Fruit fly (Drosophila melanogaster) whole organism, embryonic: ENCODE measurements around the gene CalpB.

ENCODE experiments used
- Abd-B ChIP-seq: fragments of 200-800 bp; sonication (Bioruptor generic); optimal IDR thresholded peaks from 2 replicates; lab custom pipeline; 2018; ENCODE audit warnings: missing biosample characterization, mild to moderate bottlenecking, missing genetic modification characterization, moderate library complexity
- Aef1 ChIP-seq: fragments of 200-800 bp; sonication (Bioruptor generic); IDR thresholded peaks from 3 replicates; pipeline ENCODE4 v1.3.6; 2022; ENCODE audit warnings: missing biosample characterization, missing genetic modification characterization
- B-H1 ChIP-seq: fragments of 200-800 bp; sonication (Bioruptor generic); IDR thresholded peaks from 3 replicates; pipeline ENCODE4 v1.3.6; 2022; ENCODE audit warnings: missing biosample characterization, missing genetic modification characterization
- B-H2 ChIP-seq: fragments of 200-800 bp; sonication (Bioruptor generic); optimal IDR thresholded peaks from 2 replicates; lab custom pipeline; 2018; ENCODE audit warnings: missing biosample characterization, mild to moderate bottlenecking, missing genetic modification characterization
- Bgb ChIP-seq: fragments of 200-800 bp; sonication (Bioruptor generic); IDR thresholded peaks from 2 replicates; pipeline ENCODE4 v1.3.6; 2022; ENCODE audit warnings: missing biosample characterization, missing genetic modification characterization; ENCODE audit not compliant: partially characterized antibody
- CG10209 ChIP-seq: fragments of 200-800 bp; sonication (Bioruptor generic); optimal IDR thresholded peaks from 3 replicates; lab custom pipeline; 2017; ENCODE audit warnings: missing biosample characterization, mild to moderate bottlenecking, missing genetic modification characterization, missing genetic modification reagents
- CG10267 ChIP-seq: fragments of 200-800 bp; sonication (Bioruptor generic); optimal IDR thresholded peaks from 2 replicates; lab custom pipeline; 2018; ENCODE audit warnings: missing biosample characterization, mild to moderate bottlenecking, missing genetic modification characterization, moderate library complexity
- CG10543 ChIP-seq: fragments of 200-800 bp; sonication (Bioruptor generic); optimal IDR thresholded peaks from 3 replicates; lab custom pipeline; 2017; ENCODE audit warnings: missing biosample characterization, mild to moderate bottlenecking, missing genetic modification characterization, moderate library complexity
- CG12104 ChIP-seq: fragments of 200-800 bp; sonication (Bioruptor generic); optimal IDR thresholded peaks from 3 replicates; lab custom pipeline; 2016; ENCODE audit warnings: missing biosample characterization, missing genetic modification characterization
- CG12155 ChIP-seq: fragments of 200-800 bp; sonication (Bioruptor generic); optimal IDR thresholded peaks from 3 replicates; lab custom pipeline; 2016; ENCODE audit warnings: missing biosample characterization, missing genetic modification characterization
- CG12659 ChIP-seq: fragments of 200-800 bp; sonication (Bioruptor generic); optimal IDR thresholded peaks from 3 replicates; lab custom pipeline; 2017; ENCODE audit warnings: mild to moderate bottlenecking, missing biosample characterization, missing genetic modification reagents, missing genetic modification characterization
- CG15269 ChIP-seq: fragments of 200-800 bp; sonication (Bioruptor generic); optimal IDR thresholded peaks from 2 replicates; lab custom pipeline; 2018; ENCODE audit warnings: missing biosample characterization, mild to moderate bottlenecking, missing genetic modification characterization, moderate library complexity
- CG15601 ChIP-seq: fragments of 200-800 bp; sonication (Bioruptor generic); optimal IDR thresholded peaks from 3 replicates; lab custom pipeline; 2019; ENCODE audit warnings: missing biosample characterization, mild to moderate bottlenecking, missing genetic modification characterization, moderate library complexity
- CG18262 ChIP-seq: fragments of 200-800 bp; optimal IDR thresholded peaks from 3 replicates; lab custom pipeline; 2019; ENCODE audit warnings: missing biosample characterization, mild to moderate bottlenecking, missing genetic modification characterization, moderate library complexity
- CG2199 ChIP-seq: fragments of 200-800 bp; sonication (Bioruptor generic); IDR thresholded peaks from 3 replicates; pipeline ENCODE4 v1.3.6; 2022; ENCODE audit warnings: missing biosample characterization, missing genetic modification characterization
- CG2202 ChIP-seq: fragments of 200-800 bp; sonication (Bioruptor generic); optimal IDR thresholded peaks from 2 replicates; lab custom pipeline; 2018; ENCODE audit warnings: missing biosample characterization, mild to moderate bottlenecking, missing genetic modification characterization
- CG30403 ChIP-seq: fragments of 200-800 bp; sonication (Bioruptor generic); optimal IDR thresholded peaks from 3 replicates; lab custom pipeline; 2016; ENCODE audit warnings: missing biosample characterization, missing genetic modification characterization
- CG32532 ChIP-seq: fragments of 200-800 bp; sonication (Bioruptor generic); IDR thresholded peaks from 2 replicates; pipeline ENCODE4 v1.3.6; 2022; ENCODE audit warnings: missing biosample characterization, missing genetic modification characterization
- CG3847 ChIP-seq: fragments of 200-800 bp; sonication (Bioruptor generic); IDR thresholded peaks from 2 replicates; pipeline ENCODE4 v1.3.6; 2022; ENCODE audit warnings: missing biosample characterization, missing genetic modification characterization
- CG5180 ChIP-seq: fragments of 200-800 bp; sonication (Bioruptor generic); optimal IDR thresholded peaks from 3 replicates; lab custom pipeline; 2017; ENCODE audit warnings: missing biosample characterization, missing genetic modification characterization, mild to moderate bottlenecking, moderate library complexity, missing genetic modification reagents
- CG6813 ChIP-seq: fragments of 200-800 bp; sonication (Bioruptor generic); optimal IDR thresholded peaks from 2 replicates; lab custom pipeline; 2017; ENCODE audit warnings: missing biosample characterization, missing genetic modification characterization, mild to moderate bottlenecking, moderate library complexity, missing genetic modification reagents
- CG9437 ChIP-seq: fragments of 200-800 bp; sonication (Bioruptor generic); optimal IDR thresholded peaks from 2 replicates; lab custom pipeline; 2018; ENCODE audit warnings: missing biosample characterization, mild to moderate bottlenecking, missing genetic modification characterization
- CG9876 ChIP-seq: fragments of 200-800 bp; sonication (Bioruptor generic); optimal IDR thresholded peaks from 2 replicates; lab custom pipeline; 2016; ENCODE audit warnings: missing biosample characterization, missing genetic modification characterization
- Dll ChIP-seq: fragments of 200-800 bp; sonication (Bioruptor generic); IDR thresholded peaks from 4 replicates; pipeline ENCODE4 v1.3.6; 2022; ENCODE audit warnings: missing biosample characterization, missing genetic modification characterization; ENCODE audit not compliant: partially characterized antibody
- Dref ChIP-seq: fragments of 200-800 bp; sonication (Bioruptor generic); IDR thresholded peaks from 2 replicates; pipeline ENCODE4 v1.3.6; 2022; ENCODE audit warnings: missing biosample characterization, missing genetic modification characterization
- HmgD ChIP-seq: fragments of 200-800 bp; sonication (Bioruptor generic); optimal IDR thresholded peaks from 3 replicates; lab custom pipeline; 2016; ENCODE audit warnings: missing biosample characterization, missing genetic modification characterization
- HmgZ ChIP-seq: fragments of 200-800 bp; sonication (Bioruptor generic); optimal IDR thresholded peaks from 2 replicates; lab custom pipeline; 2018; ENCODE audit warnings: missing biosample characterization, mild to moderate bottlenecking, missing genetic modification characterization
- NFAT ChIP-seq: fragments of 200-800 bp; sonication (Bioruptor generic); IDR thresholded peaks from 2 replicates; pipeline ENCODE4 v1.3.6; 2022; ENCODE audit warnings: missing biosample characterization, missing genetic modification characterization
- Ravus ChIP-seq: fragments of 200-800 bp; sonication (Bioruptor generic); IDR thresholded peaks from 2 replicates; pipeline ENCODE4 v1.3.6; 2022; ENCODE audit warnings: missing biosample characterization, missing genetic modification characterization
- Six4 ChIP-seq: fragments of 200-800 bp; sonication (Bioruptor generic); optimal IDR thresholded peaks from 2 replicates; lab custom pipeline; 2016; ENCODE audit warnings: missing biosample characterization, missing genetic modification characterization
- Sox100B ChIP-seq: fragments of 200-800 bp; sonication (Bioruptor generic); optimal IDR thresholded peaks from 3 replicates; lab custom pipeline; 2018; ENCODE audit warnings: missing biosample characterization, mild to moderate bottlenecking, missing genetic modification characterization
- Sry-β ChIP-seq: fragments of 200-800 bp; sonication (Bioruptor generic); optimal IDR thresholded peaks from 2 replicates; lab custom pipeline; 2018; ENCODE audit warnings: missing biosample characterization, mild to moderate bottlenecking, missing genetic modification characterization, moderate library complexity
- ac ChIP-seq: fragments of 200-800 bp; sonication (Bioruptor generic); optimal IDR thresholded peaks from 3 replicates; lab custom pipeline; 2017; ENCODE audit warnings: missing biosample characterization, mild to moderate bottlenecking, missing genetic modification characterization
- ase ChIP-seq: fragments of 200-800 bp; sonication (Bioruptor generic); IDR thresholded peaks from 3 replicates; pipeline ENCODE4 v1.3.6; 2022; ENCODE audit warnings: missing biosample characterization, missing genetic modification characterization
- bbx ChIP-seq: fragments of 200-800 bp; sonication (Bioruptor generic); IDR thresholded peaks from 2 replicates; pipeline ENCODE4 v1.3.6; 2022; ENCODE audit warnings: missing biosample characterization, missing genetic modification characterization; ENCODE audit not compliant: partially characterized antibody
- br ChIP-seq: fragments of >200 bp; optimal IDR thresholded peaks from 2 replicates; lab custom pipeline; 2017
- chinmo ChIP-seq: fragments of 200-800 bp; sonication (Bioruptor generic); IDR thresholded peaks from 4 replicates; pipeline ENCODE4 v1.3.6; 2022; ENCODE audit warnings: missing biosample characterization, missing genetic modification characterization; ENCODE audit not compliant: partially characterized antibody
- corto ChIP-seq: fragments of 200-800 bp; sonication (Bioruptor generic); optimal IDR thresholded peaks from 2 replicates; lab custom pipeline; 2016; ENCODE audit warnings: missing biosample characterization, mild to moderate bottlenecking, missing genetic modification characterization, moderate library complexity
- emc ChIP-seq: fragments of 200-800 bp; sonication (Bioruptor generic); optimal IDR thresholded peaks from 2 replicates; lab custom pipeline; 2016; ENCODE audit warnings: missing biosample characterization, missing genetic modification characterization
- fu2 ChIP-seq: fragments of 200-800 bp; sonication (Bioruptor generic); optimal IDR thresholded peaks from 2 replicates; lab custom pipeline; 2016; ENCODE audit warnings: missing biosample characterization, missing genetic modification characterization
- gem ChIP-seq: fragments of 200-800 bp; sonication (Bioruptor generic); optimal IDR thresholded peaks from 2 replicates; lab custom pipeline; 2019; ENCODE audit warnings: missing biosample characterization, mild to moderate bottlenecking, missing genetic modification characterization, moderate library complexity
- ham ChIP-seq: fragments of 200-800 bp; sonication (Bioruptor generic); IDR thresholded peaks from 2 replicates; pipeline ENCODE4 v1.3.6; 2022; ENCODE audit warnings: missing biosample characterization, missing genetic modification characterization
- insv ChIP-seq, 2 experiments: fragments of 200-800 bp; sonication (Bioruptor generic); optimal IDR thresholded peaks; 3 replicates each; lab custom pipeline; 2016 to 2018; ENCODE audit warnings: missing biosample characterization in 2 of 2, missing genetic modification characterization in 2 of 2
- lab ChIP-seq: fragments of 200-800 bp; sonication (Bioruptor generic); optimal IDR thresholded peaks from 3 replicates; lab custom pipeline; 2017; ENCODE audit warnings: missing biosample characterization, missing genetic modification characterization, mild to moderate bottlenecking, moderate library complexity, missing genetic modification reagents
- ranshi ChIP-seq: fragments of 200-800 bp; sonication (Bioruptor generic); IDR thresholded peaks from 2 replicates; pipeline ENCODE4 v1.3.6; 2022; ENCODE audit warnings: missing biosample characterization, missing genetic modification characterization
- scrt ChIP-seq: fragments of 200-800 bp; sonication (Bioruptor generic); optimal IDR thresholded peaks from 2 replicates; lab custom pipeline; 2018; ENCODE audit warnings: missing biosample characterization, mild to moderate bottlenecking, missing genetic modification characterization, moderate library complexity
- sd ChIP-seq: fragments of 200-800 bp; sonication (Bioruptor generic); optimal IDR thresholded peaks from 3 replicates; lab custom pipeline; 2018; ENCODE audit warnings: missing biosample characterization, mild to moderate bottlenecking, missing genetic modification characterization, moderate library complexity
- tll ChIP-seq, 2 experiments: fragments of 200-800 bp in 1 of 2; fragments of >200 bp in 1 of 2; sonication (Bioruptor generic) in 1 of 2; optimal IDR thresholded peaks; 2 replicates each; lab custom pipeline; 2017 to 2019; ENCODE audit warnings: missing biosample characterization in 2 of 2, missing genetic modification characterization in 2 of 2, mild to moderate bottlenecking in 1 of 2, moderate library complexity in 1 of 2
- twi ChIP-seq: fragments of 200-800 bp; optimal IDR thresholded peaks from 2 replicates; lab custom pipeline; 2019; ENCODE audit warnings: missing biosample characterization, mild to moderate bottlenecking, missing genetic modification characterization, moderate library complexity
- z ChIP-seq: fragments of 200-800 bp; sonication (Bioruptor generic); IDR thresholded peaks from 3 replicates; pipeline ENCODE4 v1.3.6; 2022; ENCODE audit warnings: missing biosample characterization, missing genetic modification characterization

CalpB gene

dm6 chr3L:9859624-9860023, 28.9 kb upstream of the CalpB start, which contains the start of gene CG10809 (continued):
- TF ChIP-seq ac (GFP tag; lab: Kevin White, UChicago) (no peak), B-H2 (GFP tag; lab: Kevin White, UChicago) (peak; percentile 28), CG12659 (GFP tag; lab: Kevin White, UChicago) (peak; percentile 85), Ravus (no peak), emc (GFP tag; lab: Kevin White, UChicago) (no peak), Dref (GFP tag; lab: Robert Waterston, UW) (peak; percentile 91), CG12104 (GFP tag; lab: Kevin White, UChicago) (peak; percentile 14), Sox100B (GFP tag; lab: Kevin White, UChicago) (no peak), CG12155 (GFP tag; lab: Kevin White, UChicago) (peak; percentile 37), CG15601 (peak; percentile 42), tll (GFP tag; optimal IDR thresholded peaks at IDR 0.05; lab: Kevin White, UChicago) (no peak), ham (no peak), z (GFP tag; lab: Robert Waterston, UW) (no peak), br (no peak), HmgD (peak; percentile 25), sd (tag; lab: Kevin White, UChicago) (peak; percentile 61), Six4 (GFP tag; lab: Kevin White, UChicago) (peak; percentile 28), Dll (GFP tag; lab: Robert Waterston, UW) (peak; percentile 92), CG10543 (GFP tag; lab: Kevin White, UChicago) (no peak), CG30403 (peak; percentile 35), CG2202 (tag; lab: Kevin White, UChicago) (peak; percentile 9), ase (no peak), Abd-B (GFP tag; lab: Kevin White, UChicago) (peak; percentile 21), CG32532 (peak; percentile 48), NFAT (GFP tag; lab: Robert Waterston, UW) (no peak), bbx (peak; percentile 92), CG2199 (GFP tag; lab: Robert Waterston, UW) (0 out of 3 replicates have a peak, but pooled peaks have one; percentile 33), CG10267 (tag; lab: Kevin White, UChicago) (peak; percentile 74), ranshi (GFP tag; lab: Robert Waterston, UW) (no peak), Aef1 (GFP tag; lab: Robert Waterston, UW) (peak; percentile 40; the same call in 2 of the 3 replicates), CG9876 (GFP tag; lab: Kevin White, UChicago) (peak; percentile 33), corto (no peak), CG10209 (no peak), CG5180 (no peak), HmgZ (peak; percentile 40), CG6813 (no peak), CG9437 (GFP tag; lab: Kevin White, UChicago) (no peak), CG18262 (tag; lab: Kevin White, UChicago) (peak; percentile 52), fu2 (GFP tag; lab: Kevin White, UChicago) (peak; percentile 7), chinmo (GFP tag; lab: Robert Waterston, UW) (peak; percentile 83; the same call in 2 of the 4 replicates), Sry-β (GFP tag; lab: Kevin White, UChicago) (peak; percentile 18), B-H1 (GFP tag; lab: Robert Waterston, UW) (no peak), CG3847 (peak; percentile 22; the same call in 1 of the 2 replicates), insv (GFP tag; optimal IDR thresholded peaks at IDR 0.05; lab: Kevin White, UChicago) (no peak), lab (GFP tag; lab: Kevin White, UChicago) (no peak), twi (tag; lab: Kevin White, UChicago) (peak; percentile 36), CG15269 (no peak), scrt (GFP tag; lab: Kevin White, UChicago) (no peak), Bgb (GFP tag; lab: Robert Waterston, UW) (peak; percentile 93), gem (tag; lab: Kevin White, UChicago) (no peak)
